Worm (Caenorhabditis elegans) whole organism, L1 larva: ENCODE measurements around the gene R05H11.1.

ENCODE experiments used
- C16A3.4 ChIP-seq: fragments of 150-350 bp; optimal IDR thresholded peaks from 2 replicates; lab custom pipeline; 2014; ENCODE audit warnings: missing biosample characterization, missing genetic modification characterization
- C34B4.2 ChIP-seq: sonication (generic microtip); optimal IDR thresholded peaks from 2 replicates; lab custom pipeline; 2017; ENCODE audit warnings: mild to moderate bottlenecking, missing genetic modification characterization, missing compliant biosample characterization
- F16B12.6 ChIP-seq: fragments of 150-350 bp; optimal IDR thresholded peaks from 2 replicates; lab custom pipeline; 2014; ENCODE audit warnings: missing biosample characterization, missing genetic modification characterization
- Y116A8C.19 ChIP-seq: sonication (generic microtip); optimal IDR thresholded peaks from 2 replicates; lab custom pipeline; 2016; ENCODE audit warnings: missing compliant biosample characterization, missing genetic modification characterization, borderline replicate concordance
- alr-1 ChIP-seq: fragments of 200-800 bp; sonication (Bioruptor generic); optimal IDR thresholded peaks from 2 replicates; lab custom pipeline; 2018; ENCODE audit warnings: borderline replicate concordance, mild to moderate bottlenecking, missing genetic modification characterization, missing compliant biosample characterization
- aly-2 ChIP-seq: fragments of 150-350 bp; optimal IDR thresholded peaks from 2 replicates; lab custom pipeline; 2014; ENCODE audit warnings: missing biosample characterization, missing genetic modification characterization
- ama-1 ChIP-seq: fragments of 150-350 bp; optimal IDR thresholded peaks from 2 replicates; lab custom pipeline; 2014
- ceh-8 ChIP-seq: fragments of 200-800 bp; sonication (Bioruptor generic); optimal IDR thresholded peaks from 2 replicates; lab custom pipeline; 2018; ENCODE audit warnings: mild to moderate bottlenecking, missing genetic modification characterization, moderate library complexity, missing compliant biosample characterization
- ces-1 ChIP-seq: fragments of 150-350 bp; optimal IDR thresholded peaks from 2 replicates; lab custom pipeline; 2014; ENCODE audit warnings: missing biosample characterization, missing genetic modification reagents, missing genetic modification characterization
- dpl-1 ChIP-seq, 3 experiments: fragments of 150-350 bp in 2 of 3; sonication (generic microtip) in 1 of 3; optimal IDR thresholded peaks; 2 replicates each; lab custom pipeline; 2014 to 2017; ENCODE audit warnings: missing biosample characterization in 3 of 3, missing genetic modification characterization in 3 of 3, missing genetic modification reagents in 3 of 3
- efl-1 ChIP-seq, 4 experiments: fragments of 150-350 bp; optimal IDR thresholded peaks in 3 of 4; peaks in 1 of 4; 1 replicate in 1 of 4; 2 replicates in 3 of 4; lab custom pipeline; 2014; ENCODE audit warnings: missing biosample characterization in 2 of 4, missing genetic modification characterization in 2 of 4, missing genetic modification reagents in 2 of 4
- efl-3 ChIP-seq: fragments of 200-800 bp; sonication (Bioruptor generic); optimal IDR thresholded peaks from 2 replicates; lab custom pipeline; 2018; ENCODE audit warnings: mild to moderate bottlenecking, missing genetic modification characterization, missing compliant biosample characterization
- elt-2 ChIP-seq: sonication (generic microtip); optimal IDR thresholded peaks from 2 replicates; lab custom pipeline; 2016; ENCODE audit warnings: missing genetic modification characterization, mild to moderate bottlenecking, inconsistent platforms, missing compliant biosample characterization, missing genetic modification reagents
- elt-3 ChIP-seq, 6 experiments: fragments of 150-350 bp in 1 of 6; sonication (generic microtip); optimal IDR thresholded peaks; 2 replicates each; lab custom pipeline; 2017 to 2018; ENCODE audit warnings: missing biosample characterization in 6 of 6, missing genetic modification characterization in 6 of 6, inconsistent platforms in 1 of 6
- grh-1 ChIP-seq: fragments of 200-800 bp; sonication (Bioruptor generic); IDR thresholded peaks from 2 replicates; pipeline ENCODE4 v1.3.6; 2022; ENCODE audit warnings: missing genetic modification reagents, missing genetic modification characterization, missing compliant biosample characterization
- hlh-4 ChIP-seq: sonication (generic microtip); optimal IDR thresholded peaks from 2 replicates; lab custom pipeline; 2016; ENCODE audit warnings: mild to moderate bottlenecking, missing genetic modification characterization, missing compliant biosample characterization
- lin-14 ChIP-seq: fragments of 200-800 bp; sonication (Bioruptor generic); optimal IDR thresholded peaks from 2 replicates; lab custom pipeline; 2018; ENCODE audit warnings: mild to moderate bottlenecking, missing genetic modification characterization, moderate library complexity, missing compliant biosample characterization
- lir-3 ChIP-seq: sonication (generic microtip); optimal IDR thresholded peaks from 2 replicates; lab custom pipeline; 2016; ENCODE audit warnings: mild to moderate bottlenecking, missing genetic modification characterization, moderate library complexity, missing compliant biosample characterization; ENCODE audit not compliant: poor library complexity
- lsy-2 ChIP-seq, 2 experiments: fragments of 150-350 bp; optimal IDR thresholded peaks; 2 replicates each; lab custom pipeline; 2014; ENCODE audit warnings: missing biosample characterization in 2 of 2, missing genetic modification characterization in 2 of 2
- mdl-1 ChIP-seq, 2 experiments: fragments of 150-350 bp; optimal IDR thresholded peaks; 2 replicates each; lab custom pipeline; 2014 to 2017; ENCODE audit warnings: missing biosample characterization in 2 of 2, missing genetic modification characterization in 2 of 2, inconsistent platforms in 1 of 2
- nhr-11 ChIP-seq: fragments of 150-350 bp; optimal IDR thresholded peaks from 2 replicates; lab custom pipeline; 2014; ENCODE audit warnings: missing biosample characterization, missing genetic modification characterization
- nhr-237 ChIP-seq: fragments of 150-350 bp; optimal IDR thresholded peaks from 2 replicates; lab custom pipeline; 2014; ENCODE audit warnings: missing biosample characterization, missing genetic modification characterization
- nhr-28 ChIP-seq: fragments of 150-350 bp; optimal IDR thresholded peaks from 2 replicates; lab custom pipeline; 2014; ENCODE audit warnings: missing biosample characterization, missing genetic modification characterization
- nhr-71 ChIP-seq: sonication (generic microtip); optimal IDR thresholded peaks from 2 replicates; lab custom pipeline; 2016; ENCODE audit warnings: mild to moderate bottlenecking, missing genetic modification characterization, moderate library complexity, missing compliant biosample characterization
- nhr-85 ChIP-seq: sonication (generic microtip); peaks from one replicate; lab custom pipeline; 2016; ENCODE audit warnings: missing genetic modification characterization, inconsistent platforms, missing compliant biosample characterization
- pax-3 ChIP-seq: fragments of 200-800 bp; sonication (Bioruptor generic); optimal IDR thresholded peaks from 2 replicates; lab custom pipeline; 2018; ENCODE audit warnings: mild to moderate bottlenecking, missing genetic modification characterization, moderate library complexity, missing compliant biosample characterization
- pqm-1 ChIP-seq: sonication (generic microtip); optimal IDR thresholded peaks from 3 replicates; lab custom pipeline; 2017; ENCODE audit warnings: missing biosample characterization, missing genetic modification characterization
- rnt-1 ChIP-seq: sonication (generic microtip); optimal IDR thresholded peaks from 2 replicates; lab custom pipeline; 2016; ENCODE audit warnings: mild to moderate bottlenecking, missing genetic modification characterization, moderate library complexity, missing compliant biosample characterization
- skn-1 ChIP-seq: fragments of 150-350 bp; optimal IDR thresholded peaks from 2 replicates; lab custom pipeline; 2014; ENCODE audit warnings: missing biosample characterization, missing genetic modification characterization
- sptf-1 ChIP-seq: fragments of 150-350 bp; optimal IDR thresholded peaks from 2 replicates; lab custom pipeline; 2014; ENCODE audit warnings: missing biosample characterization, missing genetic modification characterization
- tlp-1 ChIP-seq: fragments of 150-350 bp; optimal IDR thresholded peaks from 2 replicates; lab custom pipeline; 2014; ENCODE audit warnings: missing biosample characterization, missing genetic modification characterization
- unc-98 ChIP-seq: fragments of 200-800 bp; sonication (Bioruptor generic); IDR thresholded peaks from 2 replicates; pipeline ENCODE4 v1.3.6; 2022; ENCODE audit warnings: missing genetic modification characterization, missing compliant biosample characterization
- vab-15 ChIP-seq: sonication (generic microtip); optimal IDR thresholded peaks from 2 replicates; lab custom pipeline; 2017; ENCODE audit warnings: missing genotype, mild to moderate bottlenecking, missing genetic modification characterization, missing compliant biosample characterization
- xbp-1 ChIP-seq: sonication (generic microtip); optimal IDR thresholded peaks from 2 replicates; lab custom pipeline; 2016; ENCODE audit warnings: missing genetic modification characterization, missing compliant biosample characterization
- zag-1 ChIP-seq: fragments of 150-350 bp; optimal IDR thresholded peaks from 2 replicates; lab custom pipeline; 2014; ENCODE audit warnings: missing biosample characterization, missing genetic modification characterization
- ztf-11 ChIP-seq, 2 experiments: sonication (generic microtip); optimal IDR thresholded peaks; 2 replicates each; lab custom pipeline; 2016 to 2017; ENCODE audit warnings: missing genetic modification characterization in 2 of 2, missing biosample characterization in 1 of 2, missing compliant biosample characterization in 1 of 2

R05H11.1 gene

DNA sequence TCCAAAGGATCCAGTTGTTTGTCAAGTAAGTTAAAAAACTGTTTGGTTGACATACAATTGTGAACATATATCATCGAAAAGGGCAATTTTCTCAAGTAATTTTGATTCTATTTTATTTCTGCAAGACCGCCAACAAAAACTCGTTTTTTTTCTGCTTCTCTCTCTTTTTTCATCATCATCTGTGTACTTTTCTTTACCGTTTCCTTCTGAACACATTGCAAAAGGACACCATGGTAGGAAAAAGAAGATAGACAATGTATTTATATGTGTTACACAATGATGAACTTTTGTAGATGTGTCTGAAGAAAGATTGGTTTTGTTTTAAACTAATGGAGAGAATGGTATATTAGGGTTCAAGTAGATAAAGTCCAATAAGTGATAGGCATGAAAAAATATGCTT lies 3.5 kb downstream of the R05H11.1 start:
- no peak for TF ChIP-seq nhr-237 (tag; lab: Kevin White, UChicago)
- TF ChIP-seq grh-1 (GFP tag; lab: Robert Waterston, UW), result 0 out of 2 replicates have a peak, but pooled peaks have one; percentile 14
- no peak for TF ChIP-seq F16B12.6 (tag; lab: Kevin White, UChicago)
- TF ChIP-seq pax-3 (tag; lab: Kevin White, UChicago), result no peak
- no peak for TF ChIP-seq skn-1 (tag; lab: Kevin White, UChicago)
- TF ChIP-seq xbp-1 (tag; lab: Kevin White, UChicago), result no peak
- no peak for TF ChIP-seq tlp-1 (tag; lab: Kevin White, UChicago)
- no peak for TF ChIP-seq aly-2 (tag; lab: Kevin White, UChicago)
- no peak for TF ChIP-seq ama-1 (lab: Kevin White, UChicago)
- peak in 1 of 2 experiments; percentile 4 for TF ChIP-seq lsy-2 (tag; optimal IDR thresholded peaks at IDR 0.05; lab: Kevin White, UChicago)
- no peak for TF ChIP-seq ztf-11 (tag; optimal IDR thresholded peaks at IDR 0.05; lab: Kevin White, UChicago)
- no peak for TF ChIP-seq C16A3.4
- TF ChIP-seq nhr-28 (tag; lab: Kevin White, UChicago), result no peak
- no peak for TF ChIP-seq elt-3 (tag; optimal IDR thresholded peaks at IDR 0.05; lab: Kevin White, UChicago)
- no peak for TF ChIP-seq C34B4.2
- no peak for TF ChIP-seq elt-2 (tag; lab: Kevin White, UChicago)
- no peak for TF ChIP-seq vab-15 (tag; lab: Kevin White, UChicago)
- no peak for TF ChIP-seq pqm-1 (tag; lab: Kevin White, UChicago)
- peak; percentile 39 for TF ChIP-seq lin-14 (GFP tag; lab: Kevin White, UChicago)
- no peak for TF ChIP-seq Y116A8C.19 (tag; lab: Kevin White, UChicago)

DNA sequence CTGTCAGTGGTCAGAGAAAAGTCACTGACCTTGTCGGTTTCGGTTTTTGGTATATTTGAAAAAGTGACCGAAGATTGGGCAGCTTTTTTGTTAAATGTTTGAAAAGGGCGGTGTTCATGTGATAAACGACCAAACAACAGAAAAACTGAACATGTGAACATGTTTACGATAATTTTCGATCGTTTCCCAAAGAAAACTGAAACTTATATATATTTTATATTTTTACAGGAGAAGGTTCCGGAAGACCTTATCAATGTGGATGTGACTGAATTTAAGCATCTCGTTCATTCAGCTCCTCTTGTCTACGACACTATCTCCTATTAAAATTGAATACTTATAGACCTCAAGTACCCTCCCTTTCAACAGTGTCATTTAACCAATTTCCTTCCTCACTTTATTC lies 4.2 kb downstream of the R05H11.1 start:
- TF ChIP-seq nhr-71 (tag; lab: Kevin White, UChicago) (peak; percentile 3), nhr-85 (tag; lab: Kevin White, UChicago) (peak; percentile 70), dpl-1 (GFP tag; optimal IDR thresholded peaks at IDR 0.05; lab: Kevin White, UChicago) (peak in 1 of 3 experiments; percentile 8), ces-1 (no peak), lin-14 (GFP tag; lab: Kevin White, UChicago) (peak; percentile 19)
- TF ChIP-seq, all 84 proteins: peak for 4

DNA sequence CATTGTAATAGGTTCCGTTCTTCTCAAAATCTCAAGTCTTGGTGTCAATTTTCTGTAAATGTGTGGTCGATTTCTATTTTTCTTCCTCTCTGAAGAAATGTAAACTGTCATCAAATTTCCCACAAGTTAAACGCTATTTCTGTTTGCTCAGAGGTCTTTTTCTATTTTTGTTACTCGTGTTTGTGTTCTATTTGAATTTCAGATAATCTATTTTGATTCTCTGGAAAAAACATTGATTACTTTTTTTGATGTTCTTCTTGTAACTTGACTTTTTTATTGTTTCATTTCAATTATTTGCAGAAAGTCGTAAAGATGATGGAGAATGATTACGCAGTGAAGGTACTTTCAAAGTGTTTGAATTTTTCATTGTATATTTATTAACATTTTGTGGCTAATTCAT lies 7.1 kb downstream of the R05H11.1 start, which contains the start of gene lim-8:
TSS of gene lim-8 (plus strand) at position 301 of the 400 bp plus-strand sequence.
- no peak for TF ChIP-seq alr-1 (tag; lab: Kevin White, UChicago)
- TF ChIP-seq rnt-1 (tag; lab: Kevin White, UChicago), result no peak
- TF ChIP-seq ceh-8 (GFP tag; lab: Kevin White, UChicago), result no peak
- no peak for TF ChIP-seq Y116A8C.19 (tag; lab: Kevin White, UChicago)
- no peak for TF ChIP-seq lir-3
- TF ChIP-seq aly-2 (tag; lab: Kevin White, UChicago), result no peak
- TF ChIP-seq sptf-1 (tag; lab: Kevin White, UChicago), result no peak
- TF ChIP-seq pax-3 (tag; lab: Kevin White, UChicago), result no peak
- no peak for TF ChIP-seq efl-1 (optimal IDR thresholded peaks at IDR 0.05; lab: Kevin White, UChicago)
- TF ChIP-seq efl-1 (GFP tag; optimal IDR thresholded peaks at IDR 0.05 in 1 of 2; lab: Kevin White, UChicago), result no peak
- no peak for TF ChIP-seq mdl-1 (tag; optimal IDR thresholded peaks at IDR 0.05; lab: Kevin White, UChicago)
- no peak for TF ChIP-seq ces-1
- no peak for TF ChIP-seq nhr-11 (tag; lab: Kevin White, UChicago)
- TF ChIP-seq zag-1, result no peak
- no peak for TF ChIP-seq C34B4.2
- TF ChIP-seq efl-3, result no peak
- TF ChIP-seq hlh-4 (tag; lab: Kevin White, UChicago), result no peak

DNA sequence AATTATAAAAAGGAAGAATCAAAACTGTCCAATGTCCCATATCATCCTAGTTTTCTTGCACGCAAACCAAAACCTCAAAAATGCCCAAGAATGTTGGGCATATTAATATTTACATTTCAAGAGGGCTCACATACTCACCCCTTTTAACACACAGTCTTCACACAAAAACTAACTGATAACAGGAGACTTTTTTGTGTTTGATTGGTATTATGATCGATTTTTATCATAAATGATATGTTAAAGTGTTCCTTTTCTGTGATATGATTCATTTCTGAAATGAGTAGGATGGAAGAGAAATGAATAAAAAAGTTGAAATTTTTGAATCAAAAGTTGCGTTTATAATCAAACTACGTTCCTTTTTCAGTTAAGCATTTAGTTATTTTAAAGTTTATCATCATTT lies 7.7 kb downstream of the R05H11.1 start:
- peak; percentile 47 for TF ChIP-seq elt-2 (tag; lab: Kevin White, UChicago)
- TF ChIP-seq unc-98 (GFP tag; lab: Robert Waterston, UW), result no peak
- TF ChIP-seq, all 84 proteins: peak for 1
